Worm (Caenorhabditis elegans): ENCODE data around the gene C55A6.12.
A peak's percentile ranks its signal among the peaks of the same experiment; 100 is the strongest.

C55A6.12 gene

DNA sequence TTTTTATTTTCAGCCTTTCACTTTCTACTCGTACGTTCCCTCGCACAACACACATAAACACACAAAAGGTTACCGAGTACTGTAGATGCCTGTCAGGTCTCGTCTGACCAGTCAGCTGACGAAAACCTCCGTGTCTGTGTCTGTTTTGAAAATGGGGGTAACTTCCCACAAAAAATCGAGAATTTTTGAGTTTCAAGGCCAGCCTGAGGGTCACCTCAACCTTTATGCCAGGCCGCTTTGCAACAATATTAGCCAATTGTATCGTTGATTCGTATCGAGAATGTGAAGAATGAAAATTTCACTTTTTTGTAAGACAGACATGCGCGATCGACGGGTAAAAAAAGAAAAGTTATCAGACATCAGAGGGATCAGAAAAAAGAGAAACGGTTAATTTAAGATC lies 28.2 kb upstream of the C55A6.12 start (continued):
- TF ChIP-seq efl-1 (GFP tag; optimal IDR thresholded peaks at IDR 0.05) (no peak), attf-5 (GFP tag; optimal IDR thresholded peaks at IDR 0.05) (no peak), ccch-3 (GFP tag; optimal IDR thresholded peaks at IDR 0.05) (no peak), lag-1 (GFP tag; IDR thresholded peaks at IDR 0.05) (no peak), lin-40 (tag; optimal IDR thresholded peaks at IDR 0.05) (peak; percentile 56)

DNA sequence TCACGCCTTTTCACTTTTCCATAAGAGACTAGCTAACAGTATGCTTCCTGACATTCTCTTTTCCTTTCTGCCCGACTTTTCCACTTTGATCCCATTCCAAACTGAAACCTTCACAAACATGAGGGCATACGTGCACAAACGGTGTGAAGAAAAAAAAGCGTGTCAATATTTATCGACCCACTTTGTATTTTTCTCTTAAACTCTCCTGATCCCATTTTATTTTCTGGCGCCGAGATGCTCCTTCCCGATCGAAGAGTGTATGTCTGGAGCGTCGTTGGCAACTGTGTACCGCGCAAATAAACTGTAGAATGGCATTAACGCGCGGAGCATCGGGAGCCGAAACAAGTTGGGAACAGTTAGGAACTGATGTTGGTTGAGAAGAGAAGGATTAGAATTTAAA lies 26.6 kb upstream of the C55A6.12 start:
- TF ChIP-seq madf-8 (GFP tag; conservative IDR thresholded peaks at IDR 0.05) (no peak), F55B11.4 (tag; optimal IDR thresholded peaks at IDR 0.05; ENCODE audit: borderline replicate concordance, insufficient read depth) (no peak), madf-3 (GFP tag; IDR thresholded peaks at IDR 0.05) (no peak), cebp-2 (GFP tag; IDR thresholded peaks at IDR 0.05) (no peak)

- TF ChIP-seq let-526 (GFP tag; IDR thresholded peaks at IDR 0.05) = no peak
Observed at ce11 chrV:11528633-11529327, 25.8 kb upstream of the C55A6.12 start.

DNA sequence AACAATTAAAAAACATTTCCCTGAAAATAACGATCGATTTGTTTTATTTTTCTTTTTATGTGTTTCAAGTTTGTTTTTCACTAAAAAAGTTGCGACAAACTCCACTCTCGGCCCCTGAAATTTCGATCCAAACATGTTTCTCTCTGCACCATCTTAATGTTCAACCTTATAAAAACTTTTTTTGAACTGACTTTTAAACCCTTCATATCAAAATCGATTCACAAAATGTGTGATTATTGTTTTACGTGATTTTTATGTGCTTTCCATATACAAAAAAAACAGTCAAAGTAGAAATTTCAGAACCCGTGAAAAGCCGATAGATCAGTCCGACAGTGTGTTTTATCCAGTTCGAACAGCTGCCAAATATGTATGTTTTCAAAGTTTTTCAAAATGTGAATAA lies 24.6 kb upstream of the C55A6.12 start, which contains the start of gene ccch-1:
TSS of gene ccch-1 (plus strand) at position 301 of the 400 bp plus-strand sequence.
- TF ChIP-seq mcd-1 (GFP tag; IDR thresholded peaks at IDR 0.05) (no peak), egrh-3 (GFP tag; IDR thresholded peaks at IDR 0.05) (no peak), F55B11.4 (tag; optimal IDR thresholded peaks at IDR 0.05; ENCODE audit: borderline replicate concordance, insufficient read depth) (no peak), let-607 (tag; optimal IDR thresholded peaks at IDR 0.05) (no peak), hrde-1 (tag; optimal IDR thresholded peaks at IDR 0.05; ENCODE audit: borderline replicate concordance) (no peak), pha-4 (tag; optimal IDR thresholded peaks at IDR 0.05) (no peak), nhr-120 (GFP tag; IDR thresholded peaks at IDR 0.05) (no peak), die-1 (tag; optimal IDR thresholded peaks at IDR 0.05) (no peak), ztf-6 (GFP tag; IDR thresholded peaks at IDR 0.05) (no peak), Y53F4B.3 (GFP tag; IDR thresholded peaks at IDR 0.05) (no peak)

ce11 chrV:11526927-11527491 lies 24.1 kb upstream of the C55A6.12 start:
- TF ChIP-seq F37B4.10 (GFP tag; IDR thresholded peaks at IDR 0.05) (no peak), attf-6 (GFP tag; IDR thresholded peaks at IDR 0.05) (no peak), F57C9.4 (tag; optimal IDR thresholded peaks at IDR 0.05) (no peak), unc-130 (GFP tag; optimal IDR thresholded peaks at IDR 0.05) (no peak), lag-1 (GFP tag; IDR thresholded peaks at IDR 0.05) (no peak), aptf-2 (GFP tag; conservative IDR thresholded peaks at IDR 0.05) (no peak), hrde-1 (tag; optimal IDR thresholded peaks at IDR 0.05; ENCODE audit: borderline replicate concordance) (no peak), madf-3 (GFP tag; IDR thresholded peaks at IDR 0.05) (no peak), egl-44 (GFP tag; IDR thresholded peaks at IDR 0.05) (no peak), attf-3 (GFP tag; conservative IDR thresholded peaks at IDR 0.05) (no peak), hlh-26 (GFP tag; conservative IDR thresholded peaks at IDR 0.05) (no peak), sptf-2 (GFP tag; optimal IDR thresholded peaks at IDR 0.05) (no peak), D2030.7 (GFP tag; IDR thresholded peaks at IDR 0.05) (no peak), athp-1 (tag; optimal IDR thresholded peaks at IDR 0.05) (no peak), ZK185.1 (tag; optimal IDR thresholded peaks at IDR 0.05; ENCODE audit: poor library complexity, severe bottlenecking) (no peak), hmg-1.2 (GFP tag; IDR thresholded peaks at IDR 0.05) (no peak), F23B12.7 (tag; optimal IDR thresholded peaks at IDR 0.05; ENCODE audit: insufficient read depth) (no peak), nfyb-1 (GFP tag; IDR thresholded peaks at IDR 0.05) (no peak), lin-35 (GFP tag; optimal IDR thresholded peaks at IDR 0.05) (no peak)

Measured in whole organism, young adult.